Worm (Caenorhabditis elegans) whole organism, midembryonic: ENCODE results near the gene mak-1.

Experiments used
- med-1 ChIP-seq: sonication (generic microtip); optimal IDR thresholded peaks from 2 replicates; lab custom pipeline; 2017; ENCODE audit warnings: missing genetic modification characterization, mild to moderate bottlenecking, missing compliant biosample characterization, antibody characterized with exemption, missing genetic modification reagents; ENCODE audit not compliant: insufficient read depth
- ref-1 ChIP-seq: fragments of 200-800 bp; sonication (Bioruptor generic); conservative IDR thresholded peaks from 2 replicates; pipeline ENCODE4 v1.3.6; 2022; ENCODE audit warnings: missing genetic modification reagents, missing genetic modification characterization, missing compliant biosample characterization
- tab-1 ChIP-seq: fragments of 200-800 bp; sonication (Bioruptor generic); IDR thresholded peaks from 2 replicates; pipeline ENCODE4 v1.3.6; 2022; ENCODE audit warnings: missing genetic modification characterization, missing compliant biosample characterization
- ztf-23 ChIP-seq: fragments of 200-800 bp; sonication (Bioruptor generic); IDR thresholded peaks from 2 replicates; pipeline ENCODE4 v1.3.6; 2022; ENCODE audit warnings: missing genetic modification reagents, missing genetic modification characterization, missing compliant biosample characterization
- ztf-29 ChIP-seq: fragments of 200-800 bp; sonication (Bioruptor generic); IDR thresholded peaks from 2 replicates; pipeline ENCODE4 v1.3.6; 2022; ENCODE audit warnings: missing genetic modification reagents, missing genetic modification characterization, missing compliant biosample characterization

DNA sequence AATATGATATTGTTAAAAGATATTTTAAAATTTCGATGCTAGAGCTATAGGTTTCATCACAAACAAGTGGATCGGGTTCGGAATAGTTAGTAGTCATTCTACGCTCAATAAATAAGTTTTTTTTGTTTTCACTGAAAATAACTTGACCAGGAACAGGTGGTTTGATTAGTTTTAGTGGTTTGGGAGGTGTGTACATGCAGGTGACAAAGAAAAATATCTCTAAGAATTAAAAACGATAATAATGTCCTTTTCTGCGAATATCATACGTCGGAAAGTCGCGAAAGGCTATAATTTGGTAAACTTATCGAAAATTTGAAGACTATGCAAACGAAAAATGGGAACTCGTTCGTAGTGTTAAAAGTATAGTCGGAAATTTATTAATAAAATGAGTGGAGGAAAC lies 33.6 kb upstream of the mak-1 start, which contains the start of gene srg-15:
- TF ChIP-seq med-1 (GFP tag; lab: Kevin White, UChicago) = no peak
- no peak for TF ChIP-seq ref-1
- TF ChIP-seq ztf-23 = no peak
- no peak for TF ChIP-seq ztf-29 (GFP tag; lab: Robert Waterston, UW)
- TF ChIP-seq tab-1 = no peak
